Worm (Caenorhabditis elegans) whole organism, early embryonic: ENCODE data around the gene C43F9.5.

ENCODE experiments used
- F13C5.2 ChIP-seq: sonication (generic microtip); optimal IDR thresholded peaks from 2 replicates; lab custom pipeline; 2017; ENCODE audit warnings: mild to moderate bottlenecking, missing genetic modification characterization, inconsistent platforms, missing compliant biosample characterization
- aly-1 ChIP-seq: sonication (generic microtip); optimal IDR thresholded peaks from 2 replicates; lab custom pipeline; 2016; ENCODE audit warnings: missing genetic modification characterization, missing compliant biosample characterization
- ama-1 ChIP-seq: fragments of 150-350 bp; optimal IDR thresholded peaks from 2 replicates; lab custom pipeline; 2014
- ets-7 ChIP-seq: sonication (generic microtip); optimal IDR thresholded peaks from 2 replicates; lab custom pipeline; 2016; ENCODE audit warnings: missing genotype, missing genetic modification characterization, missing compliant biosample characterization
- flt-1 ChIP-seq: fragments of 200-800 bp; sonication (Bioruptor generic); IDR thresholded peaks from 2 replicates; pipeline ENCODE4 v1.3.6; 2022; ENCODE audit warnings: missing genetic modification characterization, missing compliant biosample characterization
- sea-1 ChIP-seq: fragments of 200-800 bp; sonication (Bioruptor generic); conservative IDR thresholded peaks from 2 replicates; pipeline ENCODE4 v1.3.6; 2022; ENCODE audit warnings: missing genetic modification characterization, missing compliant biosample characterization
- tbx-37 ChIP-seq: fragments of 200-800 bp; sonication (Bioruptor generic); conservative IDR thresholded peaks from 2 replicates; pipeline ENCODE4 v1.3.6; 2022; ENCODE audit warnings: missing genetic modification reagents, missing genetic modification characterization, missing compliant biosample characterization

DNA sequence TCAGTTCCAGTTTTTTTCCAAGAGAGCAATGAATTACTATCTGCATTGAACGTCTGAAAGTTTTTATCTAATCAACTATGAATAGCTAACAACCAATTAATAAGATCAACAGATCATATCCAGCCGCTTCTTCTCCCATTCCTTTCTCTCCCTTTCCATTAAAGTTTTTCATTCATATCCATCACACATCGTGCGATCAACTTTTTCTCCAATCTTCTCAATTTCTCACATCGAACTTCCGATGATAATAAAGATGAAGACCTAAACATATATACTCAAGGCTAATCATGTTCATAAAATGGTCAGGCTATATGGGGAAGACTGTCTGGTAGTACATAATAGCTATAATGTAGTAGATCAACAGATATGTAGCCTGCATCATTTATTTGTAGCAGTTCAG lies 21.7 kb upstream of the C43F9.5 start:
- TF ChIP-seq tbx-37 (GFP tag; lab: Robert Waterston, UW): no peak
- TF ChIP-seq F13C5.2 (tag; lab: Kevin White, UChicago): no peak
- no peak for TF ChIP-seq sea-1 (GFP tag; lab: Robert Waterston, UW)
- no peak for TF ChIP-seq ama-1 (lab: Kevin White, UChicago)
- TF ChIP-seq aly-1 (tag; lab: Kevin White, UChicago): no peak
- TF ChIP-seq ets-7 (tag; lab: Kevin White, UChicago): no peak
- TF ChIP-seq flt-1 (GFP tag; lab: Robert Waterston, UW): no peak
